Worm (Caenorhabditis elegans): Measurements from ENCODE around the gene Y17G7B.8.

Y17G7B.8 gene

ce11 chrII:12006575-12007098 lies 20.9 kb downstream of the Y17G7B.8 start, which contains the start of gene mcm-2:
TSS of gene mcm-2 (minus strand) at chrII:12006625.
- TF ChIP-seq drap-1 (GFP tag; optimal IDR thresholded peaks at IDR 0.05) (no peak), ztf-11 (tag; optimal IDR thresholded peaks at IDR 0.05) (no peak), unc-39 (tag; optimal IDR thresholded peaks at IDR 0.05) (no peak), unc-120 (tag; optimal IDR thresholded peaks at IDR 0.05; ENCODE audit: poor library complexity, severe bottlenecking) (no peak), hlh-1 (tag; optimal IDR thresholded peaks at IDR 0.05) (no peak), zip-8 (tag; optimal IDR thresholded peaks at IDR 0.05) (peak; percentile 69), bed-3 (GFP tag; optimal IDR thresholded peaks at IDR 0.05) (no peak), tbx-8 (GFP tag; optimal IDR thresholded peaks at IDR 0.05) (no peak), nhr-237 (tag; optimal IDR thresholded peaks at IDR 0.05) (peak; percentile 1), mep-1 (tag; optimal IDR thresholded peaks at IDR 0.05) (no peak), sem-2 (GFP tag; optimal IDR thresholded peaks at IDR 0.05) (no peak), nhr-76 (tag; optimal IDR thresholded peaks at IDR 0.05) (no peak), ces-1 (GFP tag; optimal IDR thresholded peaks at IDR 0.05) (no peak), nhr-12 (tag; optimal IDR thresholded peaks at IDR 0.05) (no peak), elt-3 (tag; optimal IDR thresholded peaks at IDR 0.05) (no peak), nhr-28 (tag; optimal IDR thresholded peaks at IDR 0.05) (no peak), lin-32 (GFP tag; optimal IDR thresholded peaks at IDR 0.05) (no peak), elt-1 (tag; optimal IDR thresholded peaks at IDR 0.05; ENCODE audit: borderline replicate concordance, insufficient read depth) (peak; percentile 17), snpc-4 (tag; optimal IDR thresholded peaks at IDR 0.05) (no peak)

ce11 chrII:12005981-12006380 lies 21.6 kb downstream of the Y17G7B.8 start:
- TF ChIP-seq nhr-28 (tag; optimal IDR thresholded peaks at IDR 0.05) (no peak), unc-120 (tag; optimal IDR thresholded peaks at IDR 0.05; ENCODE audit: poor library complexity, severe bottlenecking) (no peak), zip-8 (tag; optimal IDR thresholded peaks at IDR 0.05) (no peak), pha-4 (tag; optimal IDR thresholded peaks at IDR 0.05) (no peak), sptf-1 (tag; optimal IDR thresholded peaks at IDR 0.05) (no peak), ceh-39 (tag; optimal IDR thresholded peaks at IDR 0.05) (no peak), drap-1 (GFP tag; optimal IDR thresholded peaks at IDR 0.05) (no peak), lin-32 (GFP tag; optimal IDR thresholded peaks at IDR 0.05) (no peak), nhr-2 (tag; optimal IDR thresholded peaks at IDR 0.05) (no peak), unc-39 (tag; optimal IDR thresholded peaks at IDR 0.05) (no peak), M03D4.4 (tag; optimal IDR thresholded peaks at IDR 0.05) (no peak), mep-1 (tag; optimal IDR thresholded peaks at IDR 0.05) (no peak), blmp-1 (tag; optimal IDR thresholded peaks at IDR 0.05) (no peak), ceh-83 (GFP tag; optimal IDR thresholded peaks at IDR 0.05) (no peak), lin-13 (tag; optimal IDR thresholded peaks at IDR 0.05) (no peak), unc-62 (GFP tag; optimal IDR thresholded peaks at IDR 0.05) (no peak), ztf-11 (tag; optimal IDR thresholded peaks at IDR 0.05) (no peak)

- no peak for TF ChIP-seq snpc-4 (tag; optimal IDR thresholded peaks at IDR 0.05)
- no peak for TF ChIP-seq nhr-28 (tag; optimal IDR thresholded peaks at IDR 0.05)
- no peak for TF ChIP-seq sptf-1 (tag; optimal IDR thresholded peaks at IDR 0.05)
- no peak for TF ChIP-seq M03D4.4 (tag; optimal IDR thresholded peaks at IDR 0.05)
- no peak for TF ChIP-seq nhr-76 (tag; optimal IDR thresholded peaks at IDR 0.05)
- no peak for TF ChIP-seq ztf-11 (tag; optimal IDR thresholded peaks at IDR 0.05)
- no peak for TF ChIP-seq zip-8 (tag; optimal IDR thresholded peaks at IDR 0.05)
- TF ChIP-seq pha-4 (tag; optimal IDR thresholded peaks at IDR 0.05), result no peak
- TF ChIP-seq unc-39 (tag; optimal IDR thresholded peaks at IDR 0.05), result no peak
- no peak for TF ChIP-seq ceh-43 (GFP tag; optimal IDR thresholded peaks at IDR 0.05)
- TF ChIP-seq blmp-1 (tag; optimal IDR thresholded peaks at IDR 0.05), result no peak
Measured at ce11 chrII:11998903-11999302, 28.6 kb downstream of the Y17G7B.8 start, which contains the start of gene Y17G7B.23. TSS of gene Y17G7B.23 (plus strand) at chrII:11999203.

ce11 chrII:11994940-11995339 lies 32.6 kb downstream of the Y17G7B.8 start:
- no peak for TF ChIP-seq ztf-11 (tag; optimal IDR thresholded peaks at IDR 0.05)
- no peak for TF ChIP-seq unc-39 (tag; optimal IDR thresholded peaks at IDR 0.05)
- TF ChIP-seq ceh-39 (tag; optimal IDR thresholded peaks at IDR 0.05), result no peak
- no peak for TF ChIP-seq cnd-1 (tag; optimal IDR thresholded peaks at IDR 0.05)
- no peak for TF ChIP-seq lsy-2 (tag; optimal IDR thresholded peaks at IDR 0.05)
- no peak for TF ChIP-seq sem-2 (GFP tag; optimal IDR thresholded peaks at IDR 0.05)
- no peak for TF ChIP-seq mls-2 (tag; optimal IDR thresholded peaks at IDR 0.05)

DNA sequence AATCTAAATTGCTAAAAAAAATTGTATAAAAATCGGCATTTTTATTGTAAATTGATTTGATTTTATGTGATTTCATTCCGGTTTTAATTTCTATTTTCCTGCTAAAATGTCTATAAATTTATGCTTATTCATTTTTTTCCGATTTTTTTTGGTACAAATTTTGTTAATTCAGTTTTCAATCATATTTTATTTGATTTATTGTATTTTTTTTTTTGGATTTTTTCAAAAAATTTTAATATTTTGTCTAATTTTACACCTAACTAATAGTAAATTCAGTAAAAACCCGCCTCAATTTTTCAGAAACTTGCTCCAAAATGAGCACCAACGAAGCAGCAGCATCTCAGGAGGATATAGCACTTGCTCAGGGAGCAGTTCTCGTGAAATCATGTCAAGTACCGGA lies 34.8 kb downstream of the Y17G7B.8 start, which contains the start of gene dhps-1:
Gene dhps-1 (plus strand): TSS at position 301 of the 400 bp plus-strand sequence.
- TF ChIP-seq unc-39 (tag; optimal IDR thresholded peaks at IDR 0.05) (no peak), lsy-2 (tag; optimal IDR thresholded peaks at IDR 0.05) (no peak), unc-120 (tag; optimal IDR thresholded peaks at IDR 0.05; ENCODE audit: poor library complexity, severe bottlenecking) (no peak), snpc-4 (tag; optimal IDR thresholded peaks at IDR 0.05) (no peak)
